Worm (Caenorhabditis elegans) whole organism, early embryonic: Measurements from ENCODE around the gene DH11.2.

Experiments
- B0310.2 ChIP-seq: sonication (generic microtip); optimal IDR thresholded peaks from 2 replicates; lab custom pipeline; 2016; ENCODE audit warnings: mild to moderate bottlenecking, missing genetic modification characterization, missing compliant biosample characterization
- F13C5.2 ChIP-seq: sonication (generic microtip); optimal IDR thresholded peaks from 2 replicates; lab custom pipeline; 2017; ENCODE audit warnings: mild to moderate bottlenecking, missing genetic modification characterization, inconsistent platforms, missing compliant biosample characterization
- aly-1 ChIP-seq: sonication (generic microtip); optimal IDR thresholded peaks from 2 replicates; lab custom pipeline; 2016; ENCODE audit warnings: missing genetic modification characterization, missing compliant biosample characterization
- ama-1 ChIP-seq: fragments of 150-350 bp; optimal IDR thresholded peaks from 2 replicates; lab custom pipeline; 2014
- ceh-13 ChIP-seq: fragments of 200-800 bp; sonication (Bioruptor generic); optimal IDR thresholded peaks from 2 replicates; lab custom pipeline; 2018; ENCODE audit warnings: mild to moderate bottlenecking, missing genetic modification characterization, missing compliant biosample characterization
- ceh-36 ChIP-seq: sonication (generic microtip); optimal IDR thresholded peaks from 2 replicates; lab custom pipeline; 2016; ENCODE audit warnings: missing genetic modification characterization, inconsistent platforms, missing compliant biosample characterization
- ets-7 ChIP-seq: sonication (generic microtip); optimal IDR thresholded peaks from 2 replicates; lab custom pipeline; 2016; ENCODE audit warnings: missing genotype, missing genetic modification characterization, missing compliant biosample characterization
- flt-1 ChIP-seq: fragments of 200-800 bp; sonication (Bioruptor generic); IDR thresholded peaks from 2 replicates; pipeline ENCODE4 v1.3.6; 2022; ENCODE audit warnings: missing genetic modification characterization, missing compliant biosample characterization
- hmbx-1 ChIP-seq: sonication (generic microtip); optimal IDR thresholded peaks from 2 replicates; lab custom pipeline; 2016; ENCODE audit warnings: mild to moderate bottlenecking, missing genetic modification characterization, missing compliant biosample characterization
- hmg-4 ChIP-seq: fragments of 200-800 bp; sonication (Bioruptor generic); optimal IDR thresholded peaks from 2 replicates; lab custom pipeline; 2018; ENCODE audit warnings: mild to moderate bottlenecking, missing genetic modification characterization, missing compliant biosample characterization
- hnd-1 ChIP-seq: sonication (generic microtip); optimal IDR thresholded peaks from 2 replicates; lab custom pipeline; 2016; ENCODE audit warnings: missing genetic modification characterization, missing compliant biosample characterization
- pes-1 ChIP-seq: fragments of 200-800 bp; sonication (Bioruptor generic); IDR thresholded peaks from 2 replicates; pipeline ENCODE4 v1.3.6; 2022; ENCODE audit warnings: missing genetic modification reagents, missing genetic modification characterization, missing compliant biosample characterization
- scrt-1 ChIP-seq: fragments of 200-800 bp; sonication (Bioruptor generic); IDR thresholded peaks from 2 replicates; pipeline ENCODE4 v1.3.6; 2022; ENCODE audit warnings: missing genetic modification characterization, missing compliant biosample characterization
- sea-1 ChIP-seq: fragments of 200-800 bp; sonication (Bioruptor generic); conservative IDR thresholded peaks from 2 replicates; pipeline ENCODE4 v1.3.6; 2022; ENCODE audit warnings: missing genetic modification characterization, missing compliant biosample characterization
- tbx-11 ChIP-seq: fragments of 200-800 bp; sonication (Bioruptor generic); IDR thresholded peaks from 2 replicates; pipeline ENCODE4 v1.3.6; 2022; ENCODE audit warnings: missing genetic modification characterization, missing compliant biosample characterization
- tbx-37 ChIP-seq: fragments of 200-800 bp; sonication (Bioruptor generic); conservative IDR thresholded peaks from 2 replicates; pipeline ENCODE4 v1.3.6; 2022; ENCODE audit warnings: missing genetic modification reagents, missing genetic modification characterization, missing compliant biosample characterization
- tra-4 ChIP-seq: sonication (generic microtip); optimal IDR thresholded peaks from 2 replicates; lab custom pipeline; 2017; ENCODE audit warnings: missing genetic modification characterization, missing compliant biosample characterization

The DH11.2 gene

DNA sequence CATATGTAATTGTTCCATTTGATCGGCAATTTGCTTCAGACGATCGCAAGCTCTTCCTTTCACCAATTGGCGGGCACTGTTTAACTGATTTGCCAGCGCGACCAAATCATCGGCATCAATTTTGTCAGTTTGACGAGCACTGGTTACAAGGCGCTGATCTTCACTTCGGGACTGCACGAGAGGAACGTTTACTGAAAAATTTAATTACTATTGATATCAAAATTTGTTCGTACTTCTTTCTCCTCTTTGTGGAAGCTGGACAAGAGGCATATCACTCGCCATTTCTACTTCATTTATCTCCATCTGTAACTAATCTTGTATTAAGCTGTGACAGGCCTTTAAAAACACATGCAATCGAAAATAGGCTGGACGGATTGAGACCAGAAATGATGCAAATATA is 25.2 kb downstream of the DH11.2 start, which contains the start of gene C08B11.9:
Gene C08B11.9, minus strand, starts transcription at position 307 of the 400 bp plus-strand sequence.
- TF ChIP-seq pes-1 (no peak), scrt-1 (no peak), flt-1 (GFP tag; lab: Robert Waterston, UW) (no peak), tbx-11 (no peak), hmg-4 (GFP tag; lab: Kevin White, UChicago) (no peak), B0310.2 (tag; lab: Kevin White, UChicago) (no peak), ceh-13 (no peak), ama-1 (no peak), ceh-36 (tag; lab: Kevin White, UChicago) (no peak), sea-1 (GFP tag; lab: Robert Waterston, UW) (no peak), hnd-1 (tag; lab: Kevin White, UChicago) (no peak), hmbx-1 (no peak), tbx-37 (GFP tag; lab: Robert Waterston, UW) (no peak), tra-4 (tag; lab: Kevin White, UChicago) (no peak), ets-7 (no peak), F13C5.2 (tag; lab: Kevin White, UChicago) (no peak), aly-1 (no peak)

DNA sequence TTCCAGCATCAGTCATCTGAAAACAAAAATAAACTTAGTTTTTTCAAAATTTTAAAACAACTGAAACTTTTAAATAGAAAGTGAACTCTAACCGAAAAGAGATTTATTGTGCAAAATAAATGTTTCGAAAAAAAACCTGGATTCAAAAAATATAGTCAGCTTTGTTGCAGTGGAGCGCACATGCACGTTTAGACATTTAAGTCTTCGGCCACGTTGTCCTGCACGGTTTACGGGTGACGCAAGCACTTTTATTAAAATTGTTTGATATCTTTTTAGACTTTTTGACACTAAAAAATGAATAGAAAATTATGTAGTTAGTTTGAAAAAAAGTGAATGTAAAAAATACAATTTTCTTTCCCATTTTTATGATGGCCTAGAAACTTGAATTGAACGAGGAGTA is 26.8 kb downstream of the DH11.2 start, which contains the start of the genes ubh-4 and algn-6:
Gene ubh-4, minus strand, starts transcription at position 182 of the 400 bp plus-strand sequence.
Gene algn-6, plus strand, starts transcription at position 387 of the 400 bp plus-strand sequence.
- TF ChIP-seq tbx-37 (GFP tag; lab: Robert Waterston, UW) = 0 out of 2 replicates have a peak, but pooled peaks have one; percentile 7
- no peak for TF ChIP-seq hnd-1 (tag; lab: Kevin White, UChicago)

DNA sequence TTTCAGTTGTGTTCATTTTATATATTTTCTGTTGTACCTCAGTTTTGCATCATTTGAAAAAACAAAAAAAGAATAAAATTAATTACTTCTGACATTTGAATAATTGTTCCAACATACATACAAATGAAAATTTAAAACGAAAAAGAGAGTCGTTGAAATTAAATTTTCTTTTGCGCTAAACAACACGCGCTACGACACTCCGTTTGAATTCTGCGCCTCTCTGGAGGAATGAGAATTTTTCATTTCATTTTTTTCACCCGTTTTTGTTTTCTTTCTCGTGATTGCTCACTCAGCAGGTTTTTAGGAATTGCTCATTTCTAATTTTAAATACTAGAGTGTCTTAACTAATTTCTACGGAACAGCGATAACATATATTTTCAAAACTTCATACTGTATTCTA is 29.0 kb downstream of the DH11.2 start:
- TF ChIP-seq flt-1 (GFP tag; lab: Robert Waterston, UW) (no peak), F13C5.2 (tag; lab: Kevin White, UChicago) (no peak), hmbx-1 (no peak), tbx-11 (no peak), tra-4 (tag; lab: Kevin White, UChicago) (no peak), ceh-13 (no peak), ets-7 (no peak), ama-1 (no peak), scrt-1 (no peak), tbx-37 (GFP tag; lab: Robert Waterston, UW) (no peak), pes-1 (no peak), aly-1 (no peak), hmg-4 (GFP tag; lab: Kevin White, UChicago) (no peak), hnd-1 (tag; lab: Kevin White, UChicago) (no peak), ceh-36 (tag; lab: Kevin White, UChicago) (no peak), sea-1 (GFP tag; lab: Robert Waterston, UW) (no peak), B0310.2 (tag; lab: Kevin White, UChicago) (no peak)

DNA sequence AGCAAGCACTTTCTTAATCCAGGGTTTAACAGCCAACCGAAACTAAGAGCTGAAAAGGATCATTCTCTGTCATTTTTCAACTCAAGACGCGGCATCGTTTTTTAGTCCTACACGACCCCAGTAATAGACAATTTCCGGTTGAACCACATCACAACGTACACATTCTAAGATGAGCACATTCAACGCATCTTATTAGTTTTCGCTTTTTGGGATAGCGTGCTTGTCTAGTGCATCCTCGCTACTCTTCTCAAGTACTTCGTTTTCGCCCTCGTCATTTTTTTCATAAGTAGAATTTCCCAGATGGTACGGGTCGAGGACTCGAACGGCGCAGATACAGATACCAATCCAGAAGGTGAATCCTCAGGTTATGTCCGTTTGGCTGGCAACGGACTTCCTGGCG is 29.7 kb downstream of the DH11.2 start, which contains the start of gene T05H10.1:
Gene T05H10.1, plus strand, starts transcription at position 301 of the 400 bp plus-strand sequence.
- TF ChIP-seq hmbx-1 = no peak
- TF ChIP-seq scrt-1 = no peak
- TF ChIP-seq ama-1 = no peak
- TF ChIP-seq sea-1 (GFP tag; lab: Robert Waterston, UW) = no peak
- no peak for TF ChIP-seq pes-1
- no peak for TF ChIP-seq ets-7
- TF ChIP-seq hmg-4 (GFP tag; lab: Kevin White, UChicago) = no peak

DNA sequence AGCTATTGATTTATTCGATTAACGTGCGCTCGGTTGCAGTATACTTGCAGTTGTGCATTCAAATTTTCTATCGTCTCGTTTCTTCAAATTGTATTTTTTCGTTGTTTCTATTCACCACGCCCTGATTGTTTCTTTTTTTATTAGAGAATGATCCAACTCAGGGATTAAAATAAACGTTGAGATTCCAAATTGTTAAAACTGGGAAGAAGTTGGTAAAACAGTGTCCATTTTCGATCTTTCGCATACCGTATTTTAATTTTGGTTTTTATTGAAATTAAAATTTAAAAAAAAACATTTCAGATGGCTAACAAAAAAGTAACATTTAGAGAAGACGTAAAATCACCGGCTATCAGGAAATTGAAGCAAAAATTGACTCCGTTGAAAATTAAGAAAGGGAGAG is 34.6 kb downstream of the DH11.2 start, which contains the start of gene apn-1:
Gene apn-1, plus strand, starts transcription at position 301 of the 400 bp plus-strand sequence.
- TF ChIP-seq B0310.2 (tag; lab: Kevin White, UChicago) (no peak), tra-4 (tag; lab: Kevin White, UChicago) (no peak), hmg-4 (GFP tag; lab: Kevin White, UChicago) (no peak), aly-1 (no peak), ets-7 (no peak), sea-1 (GFP tag; lab: Robert Waterston, UW) (no peak), ceh-13 (no peak), scrt-1 (no peak), ama-1 (no peak), pes-1 (no peak), hnd-1 (tag; lab: Kevin White, UChicago) (no peak), ceh-36 (tag; lab: Kevin White, UChicago) (no peak), F13C5.2 (tag; lab: Kevin White, UChicago) (no peak), hmbx-1 (no peak), tbx-37 (GFP tag; lab: Robert Waterston, UW) (no peak), flt-1 (GFP tag; lab: Robert Waterston, UW) (no peak), tbx-11 (no peak)

DNA sequence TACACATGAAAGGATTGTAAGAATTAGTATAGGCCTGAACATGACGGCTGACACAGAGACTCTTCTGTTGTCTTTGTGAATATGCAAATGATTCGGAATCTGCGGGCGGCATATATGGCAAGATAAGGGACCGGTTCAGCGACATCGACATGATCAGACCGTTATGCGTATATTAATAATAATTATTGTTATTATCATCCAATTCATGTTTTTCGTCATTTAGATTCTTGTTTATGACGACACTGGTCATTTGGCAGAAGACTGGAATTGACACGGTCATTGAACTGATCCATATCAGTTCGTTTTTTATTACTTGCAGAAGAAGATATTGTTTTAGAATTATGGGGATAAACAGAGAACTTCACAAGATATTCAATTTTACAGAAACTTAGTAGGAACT is 37.9 kb downstream of the DH11.2 start, which contains the start of gene mtre-1:
Gene mtre-1, minus strand, starts transcription at position 101 of the 400 bp plus-strand sequence.
- TF ChIP-seq ceh-13 (no peak), tbx-37 (GFP tag; lab: Robert Waterston, UW) (no peak), pes-1 (no peak), aly-1 (no peak), sea-1 (GFP tag; lab: Robert Waterston, UW) (no peak), hmg-4 (GFP tag; lab: Kevin White, UChicago) (no peak), ceh-36 (tag; lab: Kevin White, UChicago) (no peak), tbx-11 (no peak), hmbx-1 (no peak)

DNA sequence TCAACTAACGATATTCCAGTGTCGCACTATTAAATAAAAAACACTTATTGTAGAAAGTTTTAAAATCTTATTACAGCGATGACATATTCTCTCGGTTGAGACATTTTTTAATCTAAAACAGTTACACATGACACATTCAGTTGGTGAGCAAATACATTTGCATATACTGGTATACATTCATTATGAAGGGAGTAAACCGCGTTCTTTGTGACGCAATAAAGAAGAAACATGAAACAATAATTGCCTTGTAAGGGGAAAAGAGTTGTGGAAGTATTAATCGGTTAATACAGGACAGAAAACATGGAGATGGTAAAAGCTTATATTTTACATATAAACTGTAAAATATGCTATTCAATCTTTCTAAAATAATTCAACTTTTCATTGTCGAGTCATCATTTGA is 38.7 kb downstream of the DH11.2 start:
- no peak for TF ChIP-seq tra-4 (tag; lab: Kevin White, UChicago)
- no peak for TF ChIP-seq aly-1
- no peak for TF ChIP-seq ets-7
- TF ChIP-seq pes-1 = no peak
- TF ChIP-seq tbx-11 = no peak
- no peak for TF ChIP-seq ama-1
- TF ChIP-seq flt-1 (GFP tag; lab: Robert Waterston, UW) = no peak
- TF ChIP-seq hmbx-1 = no peak
- TF ChIP-seq hnd-1 (tag; lab: Kevin White, UChicago) = no peak
- no peak for TF ChIP-seq B0310.2 (tag; lab: Kevin White, UChicago)
- TF ChIP-seq hmg-4 (GFP tag; lab: Kevin White, UChicago) = no peak
- no peak for TF ChIP-seq sea-1 (GFP tag; lab: Robert Waterston, UW)
- no peak for TF ChIP-seq ceh-36 (tag; lab: Kevin White, UChicago)
- no peak for TF ChIP-seq scrt-1
- no peak for TF ChIP-seq ceh-13
- TF ChIP-seq F13C5.2 (tag; lab: Kevin White, UChicago) = no peak
- TF ChIP-seq tbx-37 (GFP tag; lab: Robert Waterston, UW) = no peak
